Worm (Caenorhabditis elegans): ENCODE data around the gene sqst-1.

The sqst-1 gene

DNA sequence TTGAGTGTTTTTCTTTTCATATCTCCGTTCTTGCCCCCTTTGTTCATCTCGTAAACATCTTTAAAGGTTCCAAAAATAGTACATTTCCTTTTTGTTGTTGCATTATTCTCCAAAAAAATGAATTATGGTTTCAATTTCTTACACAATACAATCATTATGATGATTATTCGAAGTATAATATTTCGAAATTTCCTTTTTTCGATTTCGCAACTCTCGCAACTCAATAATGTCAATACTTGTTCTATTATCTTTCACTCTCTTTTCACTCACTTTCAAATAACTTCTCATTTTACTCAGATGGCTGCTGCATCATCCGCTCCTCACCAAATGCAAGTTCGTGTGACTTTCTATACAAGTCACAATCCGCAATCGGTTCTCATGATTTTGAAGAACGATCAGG is at the start of gene sqst-1:
Gene sqst-1, plus strand, starts transcription at position 298 of the 400 bp plus-strand sequence.
- TF ChIP-seq W03F9.2 (tag; optimal IDR thresholded peaks at IDR 0.05) (peak; percentile 12), him-1 (tag; optimal IDR thresholded peaks at IDR 0.05) (no peak), dao-5 (tag; optimal IDR thresholded peaks at IDR 0.05) (no peak)

DNA sequence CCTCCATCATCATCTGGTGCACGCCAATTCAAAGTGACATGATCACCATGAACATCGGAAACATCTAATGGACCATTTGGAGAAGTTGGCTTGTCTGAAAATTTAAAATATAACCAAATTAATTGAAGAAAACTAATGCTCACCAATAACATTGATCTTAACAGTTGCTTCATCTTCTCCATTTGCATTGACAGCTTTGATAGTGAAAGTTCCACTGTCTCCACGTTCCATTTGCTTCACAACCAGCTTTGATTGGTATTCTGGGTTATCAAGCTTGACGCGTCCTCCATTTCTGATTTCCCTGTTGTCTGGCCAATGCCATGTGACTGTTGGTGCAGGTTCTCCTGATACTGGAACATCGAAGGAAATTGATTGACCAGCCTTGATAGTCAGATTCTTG is 47.7 kb upstream of the sqst-1 start:
- no peak for TF ChIP-seq W03F9.2 (tag; optimal IDR thresholded peaks at IDR 0.05)
- TF ChIP-seq him-1 (tag; optimal IDR thresholded peaks at IDR 0.05): no peak
- no peak for TF ChIP-seq dao-5 (tag; optimal IDR thresholded peaks at IDR 0.05)

DNA sequence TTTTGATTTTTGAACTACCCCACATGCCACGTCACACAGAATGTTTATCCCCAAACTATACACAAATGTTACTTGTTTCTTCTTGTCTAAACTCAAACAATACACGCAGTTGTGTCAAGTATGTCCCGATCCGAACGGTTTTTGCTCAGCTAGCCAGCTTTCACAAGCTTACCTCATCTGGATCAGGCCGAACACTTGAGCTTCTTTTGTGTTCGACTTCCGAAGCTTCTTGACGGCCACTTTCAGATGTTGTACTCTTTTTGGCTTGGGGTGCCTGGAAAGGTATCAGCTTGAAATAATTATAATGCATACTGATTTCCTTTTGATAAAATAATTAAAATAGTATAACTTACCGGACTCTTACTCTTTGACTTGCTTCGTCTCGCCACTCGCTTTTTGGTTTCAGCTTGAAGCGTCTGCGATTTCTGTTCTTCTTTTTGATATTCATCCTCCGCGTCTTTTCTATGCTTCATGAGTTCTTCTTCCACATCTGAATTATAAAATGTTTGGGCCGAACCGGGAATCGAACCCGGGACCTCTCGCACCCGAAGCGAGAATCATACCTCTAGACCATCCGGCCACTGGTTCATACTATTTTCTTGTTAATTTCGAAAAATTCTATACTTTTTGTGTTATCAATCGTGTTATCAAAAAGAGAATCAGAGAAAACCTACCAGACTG is 28.9 kb upstream of the sqst-1 start:
- TF ChIP-seq W03F9.2 (tag; optimal IDR thresholded peaks at IDR 0.05) (no peak), dao-5 (tag; optimal IDR thresholded peaks at IDR 0.05) (no peak), him-1 (tag; optimal IDR thresholded peaks at IDR 0.05) (no peak)

DNA sequence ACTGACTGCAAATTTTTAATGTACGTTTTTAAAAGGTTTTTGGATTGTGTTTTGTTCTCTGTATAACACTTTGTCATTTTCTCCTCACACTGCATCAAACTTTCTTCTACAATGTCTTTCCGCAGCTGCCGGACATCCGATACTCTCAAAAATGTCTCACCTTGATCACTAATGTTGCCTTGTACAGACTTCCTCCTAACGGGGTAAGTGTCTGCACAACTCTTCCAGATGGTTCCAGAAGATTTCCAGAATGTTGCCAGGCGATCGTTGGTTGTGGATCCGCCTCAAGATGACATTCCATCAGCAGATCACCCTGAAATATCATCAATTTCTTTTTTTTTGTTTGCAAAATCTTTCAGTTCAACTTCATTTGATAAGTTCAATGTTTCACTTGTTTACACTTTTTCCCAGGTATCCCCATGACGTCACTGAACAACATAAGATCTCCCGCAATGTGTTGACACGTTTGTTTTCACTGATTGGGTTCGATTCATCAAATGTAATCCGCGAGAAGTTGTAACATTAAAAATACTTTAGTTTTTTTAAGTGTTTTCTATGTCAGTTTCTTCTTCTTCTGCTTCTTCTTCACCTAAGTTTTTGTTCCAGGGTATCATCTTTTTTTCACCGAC is 24.9 kb upstream of the sqst-1 start:
- no peak for TF ChIP-seq dao-5 (tag; optimal IDR thresholded peaks at IDR 0.05)
- TF ChIP-seq him-1 (tag; optimal IDR thresholded peaks at IDR 0.05): no peak
- TF ChIP-seq W03F9.2 (tag; optimal IDR thresholded peaks at IDR 0.05): no peak

DNA sequence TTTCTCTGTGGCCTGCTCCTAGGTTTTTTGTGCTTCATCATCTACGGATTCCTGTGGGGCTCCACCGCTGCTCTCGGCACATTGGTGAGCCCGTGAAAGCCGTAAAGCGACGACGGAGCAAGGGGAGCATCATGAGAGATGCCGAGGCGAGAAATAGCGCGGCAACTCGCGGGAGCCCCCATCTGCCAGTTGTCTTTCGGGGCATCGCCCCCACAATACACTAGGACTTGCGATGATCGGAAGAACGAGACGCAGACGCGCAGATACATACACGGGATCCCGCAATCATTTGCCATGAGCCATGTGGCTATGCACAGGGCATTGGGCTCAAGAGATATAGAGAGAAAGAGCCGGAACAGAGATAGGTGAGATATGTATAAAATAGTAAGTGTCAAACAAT is 23.7 kb upstream of the sqst-1 start:
- TF ChIP-seq him-1 (tag; optimal IDR thresholded peaks at IDR 0.05): no peak

DNA sequence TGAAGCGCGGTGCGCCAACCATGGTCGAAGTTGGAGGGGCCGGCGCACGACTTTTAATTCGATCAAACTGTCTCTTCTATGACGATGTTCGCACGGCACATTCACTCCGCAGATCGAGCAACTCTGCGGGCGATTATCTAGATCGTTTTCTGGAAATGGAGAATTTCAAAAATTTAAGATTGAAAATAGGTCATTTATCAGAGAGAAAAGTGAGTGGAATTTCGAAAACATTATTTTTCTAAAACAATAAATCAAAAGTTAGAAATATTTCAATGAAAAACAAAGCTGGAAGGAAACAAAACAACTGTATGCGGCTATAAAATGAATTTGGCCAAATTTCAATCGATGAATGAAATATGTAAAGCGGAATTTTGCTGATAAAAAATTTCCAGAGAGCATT is 23.2 kb upstream of the sqst-1 start, which contains the start of the genes ZK617.26 and unc-22:
Gene ZK617.26, minus strand, starts transcription at position 101 of the 400 bp plus-strand sequence.
Gene unc-22, minus strand, starts transcription at position 149 of the 400 bp plus-strand sequence.
- TF ChIP-seq him-1 (tag; optimal IDR thresholded peaks at IDR 0.05) (no peak), dao-5 (tag; optimal IDR thresholded peaks at IDR 0.05) (no peak), W03F9.2 (tag; optimal IDR thresholded peaks at IDR 0.05) (no peak)

DNA sequence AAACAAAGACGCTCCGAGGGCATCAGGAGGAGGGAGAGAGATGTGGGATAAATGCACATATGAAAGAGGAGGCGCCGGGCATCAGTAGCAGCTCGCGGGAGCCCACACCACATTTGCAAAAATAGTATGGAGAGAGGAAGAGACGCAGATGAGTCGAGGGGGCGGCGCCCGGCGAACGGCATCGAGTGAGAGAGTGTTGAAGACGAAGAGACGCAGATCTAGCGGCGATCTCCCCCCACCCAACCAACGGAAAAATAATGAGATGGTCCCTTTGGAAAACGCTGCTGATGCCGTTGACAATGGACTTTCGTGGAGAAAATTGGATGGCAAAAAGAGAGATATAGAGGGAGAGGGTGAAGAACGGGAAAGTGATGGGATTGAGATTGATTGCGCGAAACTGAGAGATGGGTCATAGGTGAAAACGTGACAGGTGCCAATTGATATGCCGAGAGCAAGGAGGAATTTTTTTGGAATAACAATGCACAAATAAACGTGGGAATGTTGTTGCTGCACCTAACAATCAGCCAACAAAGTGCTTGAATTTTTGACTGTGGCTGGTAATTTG is 21.6 kb upstream of the sqst-1 start:
- no peak for TF ChIP-seq him-1 (tag; optimal IDR thresholded peaks at IDR 0.05)
- no peak for TF ChIP-seq dao-5 (tag; optimal IDR thresholded peaks at IDR 0.05)
- no peak for TF ChIP-seq W03F9.2 (tag; optimal IDR thresholded peaks at IDR 0.05)

- TF ChIP-seq dao-5 (tag; optimal IDR thresholded peaks at IDR 0.05) (no peak), him-1 (tag; optimal IDR thresholded peaks at IDR 0.05) (no peak), W03F9.2 (tag; optimal IDR thresholded peaks at IDR 0.05) (no peak)
Measured at ce11 chrIV:12013120-12013519, 21.0 kb upstream of the sqst-1 start, which contains the start of gene spe-17. TSS of gene spe-17 (plus strand) at chrIV:12013420.

DNA sequence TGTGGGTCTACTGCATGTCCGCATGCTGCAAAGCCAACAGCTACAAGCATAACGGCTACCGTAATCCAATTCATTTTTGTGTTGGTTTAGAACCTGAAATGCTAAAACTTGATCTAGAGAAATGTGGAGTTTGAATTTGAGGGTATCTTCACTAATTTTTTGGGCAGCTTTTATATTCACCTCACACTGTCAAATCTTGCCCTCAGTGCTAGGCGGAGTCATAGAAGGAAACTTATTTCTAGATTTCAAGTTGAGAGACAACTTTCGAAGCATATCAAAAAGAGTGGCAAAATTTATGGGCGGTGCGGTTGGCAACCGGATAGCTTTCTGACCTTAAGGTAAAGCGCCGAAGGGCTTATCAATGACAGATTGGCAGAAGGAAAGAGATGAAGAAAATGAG is 18.5 kb upstream of the sqst-1 start, which contains the start of gene lips-6:
Gene lips-6, minus strand, starts transcription at position 101 of the 400 bp plus-strand sequence.
- TF ChIP-seq W03F9.2 (tag; optimal IDR thresholded peaks at IDR 0.05) (no peak), him-1 (tag; optimal IDR thresholded peaks at IDR 0.05) (no peak), dao-5 (tag; optimal IDR thresholded peaks at IDR 0.05) (no peak)

DNA sequence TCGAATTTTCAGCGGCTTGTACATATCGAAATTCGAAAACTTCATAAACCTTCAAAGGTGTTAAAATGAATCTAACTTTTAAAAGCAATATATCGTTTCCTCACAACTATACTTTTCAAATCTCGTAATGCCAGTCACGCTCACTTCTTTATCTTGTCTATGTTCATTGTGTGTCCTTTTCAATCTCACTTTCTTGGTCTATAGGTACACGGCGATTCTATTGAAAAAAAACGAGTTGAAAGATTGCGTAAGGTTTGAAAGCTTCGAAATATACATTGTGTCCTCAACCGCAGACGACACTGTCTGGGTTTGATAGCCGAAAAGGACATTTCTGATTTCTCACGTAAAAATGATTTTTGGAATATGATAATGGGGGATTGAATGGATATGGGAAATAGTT is 15.2 kb upstream of the sqst-1 start:
- TF ChIP-seq him-1 (tag; optimal IDR thresholded peaks at IDR 0.05) (no peak), dao-5 (tag; optimal IDR thresholded peaks at IDR 0.05) (no peak), W03F9.2 (tag; optimal IDR thresholded peaks at IDR 0.05) (no peak)

ce11 chrIV:12021360-12021759 is 12.7 kb upstream of the sqst-1 start:
- no peak for TF ChIP-seq him-1 (tag; optimal IDR thresholded peaks at IDR 0.05)
- TF ChIP-seq dao-5 (tag; optimal IDR thresholded peaks at IDR 0.05): no peak
- TF ChIP-seq W03F9.2 (tag; optimal IDR thresholded peaks at IDR 0.05): no peak

- TF ChIP-seq dao-5 (tag; optimal IDR thresholded peaks at IDR 0.05) (no peak), him-1 (tag; optimal IDR thresholded peaks at IDR 0.05) (no peak), W03F9.2 (tag; optimal IDR thresholded peaks at IDR 0.05) (no peak)
Measured at ce11 chrIV:12029074-12029473, 5.0 kb upstream of the sqst-1 start, which contains the start of gene tgn-38. TSS of gene tgn-38 (minus strand) at chrIV:12029174.

ce11 chrIV:12029722-12030182 is 4.3 kb upstream of the sqst-1 start, which contains the start of gene T12G3.11:
TSS of gene T12G3.11 (minus strand) at chrIV:12029772.
- TF ChIP-seq him-1 (tag; optimal IDR thresholded peaks at IDR 0.05) (no peak), W03F9.2 (tag; optimal IDR thresholded peaks at IDR 0.05) (peak; percentile 58), dao-5 (tag; optimal IDR thresholded peaks at IDR 0.05) (no peak)

ce11 chrIV:12031003-12031402 is 3.1 kb upstream of the sqst-1 start, which contains the start of the genes T12G3.6 and mrpl-51:
TSS of gene T12G3.6 (minus strand) at chrIV:12031271.
TSS of gene mrpl-51 (plus strand) at chrIV:12031324.
- no peak for TF ChIP-seq dao-5 (tag; optimal IDR thresholded peaks at IDR 0.05)
- TF ChIP-seq him-1 (tag; optimal IDR thresholded peaks at IDR 0.05): no peak
- TF ChIP-seq W03F9.2 (tag; optimal IDR thresholded peaks at IDR 0.05): no peak
